Worm (Caenorhabditis elegans): ENCODE data around the gene tag-266.
A peak's percentile ranks its signal among the peaks of the same experiment; 100 is the strongest.

tag-266 gene

ce11 chrIII:658357-658756 is 18.3 kb upstream of the tag-266 start, which contains the start of gene C09F5.1:
Gene C09F5.1, plus strand, starts transcription at chrIII:658709.
- TF ChIP-seq nhr-28 (tag; optimal IDR thresholded peaks at IDR 0.05) (peak; percentile 50), lsy-2 (tag; optimal IDR thresholded peaks at IDR 0.05) (no peak)

- TF ChIP-seq nhr-102 (tag; optimal IDR thresholded peaks at IDR 0.05) (no peak), R02D3.7 (tag; optimal IDR thresholded peaks at IDR 0.05) (no peak), D1046.2 (GFP tag; IDR thresholded peaks at IDR 0.05) (no peak), zip-2 (tag; optimal IDR thresholded peaks at IDR 0.05) (no peak), aha-1 (tag) (peak; percentile 1), unc-62 (GFP tag; optimal IDR thresholded peaks at IDR 0.05 in 1 of 2) (peak in 1 of 2 experiments; percentile 76), unc-62 (tag; optimal IDR thresholded peaks at IDR 0.05) (no peak), ZK337.2 (GFP tag; IDR thresholded peaks at IDR 0.05) (no peak), nhr-25 (tag; optimal IDR thresholded peaks at IDR 0.05; ENCODE audit: borderline replicate concordance, insufficient read depth) (peak; percentile 23), nhr-111 (GFP tag; optimal IDR thresholded peaks at IDR 0.05) (no peak), hlh-30 (tag; optimal IDR thresholded peaks at IDR 0.05; ENCODE audit: insufficient read depth) (no peak), egl-27 (tag; optimal IDR thresholded peaks at IDR 0.05) (no peak), lin-15B (tag; optimal IDR thresholded peaks at IDR 0.05) (no peak), Y48G9A.11 (GFP tag; IDR thresholded peaks at IDR 0.05) (no peak)
These were observed 17.2 kb upstream of the tag-266 start for ce11 chrIII:657241-657640.

ce11 chrIII:656660-657059 is 16.6 kb upstream of the tag-266 start:
- TF ChIP-seq tra-1 (GFP tag; IDR thresholded peaks at IDR 0.05) (no peak), snpc-4 (tag; optimal IDR thresholded peaks at IDR 0.05) (no peak), zip-11 (GFP tag; IDR thresholded peaks at IDR 0.05) (no peak), lin-1 (GFP tag; IDR thresholded peaks at IDR 0.05) (no peak), ceh-44 (GFP tag; IDR thresholded peaks at IDR 0.05) (no peak), ces-1 (GFP tag; optimal IDR thresholded peaks at IDR 0.05) (no peak), Y5F2A.4 (GFP tag; optimal IDR thresholded peaks at IDR 0.05) (no peak), lsy-2 (tag; optimal IDR thresholded peaks at IDR 0.05) (no peak), ZK546.5 (tag; optimal IDR thresholded peaks at IDR 0.05) (no peak), egl-43 (GFP tag; IDR thresholded peaks at IDR 0.05) (no peak), zag-1 (tag; optimal IDR thresholded peaks at IDR 0.05) (no peak)

- TF ChIP-seq duxl-1 (tag; optimal IDR thresholded peaks at IDR 0.05; ENCODE audit: poor library complexity) (no peak), mxl-3 (GFP tag; optimal IDR thresholded peaks at IDR 0.05) (peak; percentile 42), T26A8.4 (GFP tag; IDR thresholded peaks at IDR 0.05) (no peak), Y105C5A.15 (GFP tag; IDR thresholded peaks at IDR 0.05) (no peak), mdl-1 (tag; optimal IDR thresholded peaks at IDR 0.05) (peak in 1 of 2 experiments; percentile 21), ztf-7 (tag; optimal IDR thresholded peaks at IDR 0.05) (no peak), madf-9 (GFP tag; conservative IDR thresholded peaks at IDR 0.05) (0 out of 2 replicates have a peak, but pooled peaks have one; percentile 46), ceh-32 (tag; optimal IDR thresholded peaks at IDR 0.05; ENCODE audit: poor library complexity) (no peak), hlh-30 (tag; optimal IDR thresholded peaks at IDR 0.05; ENCODE audit: insufficient read depth) (peak; percentile 76)
These were observed 14.3 kb upstream of the tag-266 start for ce11 chrIII:654365-654764.

- TF ChIP-seq dmd-6 (GFP tag; IDR thresholded peaks at IDR 0.05) (peak; percentile 45), nhr-42 (GFP tag; IDR thresholded peaks at IDR 0.05) (no peak), pqm-1 (tag; optimal IDR thresholded peaks at IDR 0.05) (peak; percentile 88), hlh-30 (tag; optimal IDR thresholded peaks at IDR 0.05; ENCODE audit: insufficient read depth) (peak; percentile 45), mdt-29 (GFP tag; IDR thresholded peaks at IDR 0.05) (no peak), Y48G9A.11 (GFP tag; IDR thresholded peaks at IDR 0.05) (no peak), saeg-2 (GFP tag; IDR thresholded peaks at IDR 0.05) (no peak), dve-1 (tag; optimal IDR thresholded peaks at IDR 0.05; ENCODE audit: insufficient read depth) (peak; percentile 49), duxl-1 (tag; optimal IDR thresholded peaks at IDR 0.05; ENCODE audit: poor library complexity) (no peak), lsy-2 (tag; optimal IDR thresholded peaks at IDR 0.05) (peak in 1 of 2 experiments; percentile 6), pha-4 (GFP tag; IDR thresholded peaks at IDR 0.05) (no peak), pha-4 (tag; optimal IDR thresholded peaks at IDR 0.05) (peak; percentile 31), nhr-77 (tag; optimal IDR thresholded peaks at IDR 0.05) (peak; percentile 18), lin-1 (GFP tag; IDR thresholded peaks at IDR 0.05) (no peak), ceh-28 (tag; optimal IDR thresholded peaks at IDR 0.05) (peak; percentile 6), mdl-1 (tag; optimal IDR thresholded peaks at IDR 0.05) (peak in 1 of 2 experiments; percentile 14), nhr-28 (tag; optimal IDR thresholded peaks at IDR 0.05) (peak; percentile 78), mes-2 (tag; optimal IDR thresholded peaks at IDR 0.05; ENCODE audit: poor library complexity, severe bottlenecking) (peak; percentile 36)
These were observed 11.6 kb upstream of the tag-266 start for ce11 chrIII:651587-651986.

Data from whole organism, L4 larva.